Fruit fly (Drosophila melanogaster) ovary, adult (tissue): Measurements from ENCODE around the gene CG34290.

Experiments
- CG17801 ChIP-seq: fragments of 200-800 bp; optimal IDR thresholded peaks from 2 replicates; lab custom pipeline; 2019; ENCODE audit warnings: missing biosample characterization, mild to moderate bottlenecking, missing genetic modification characterization, moderate library complexity; ENCODE audit not compliant: partially characterized antibody

CG34290 gene

dm6 chr3R:24294784-24295555 lies 5.4 kb upstream of the CG34290 start, which contains the start of gene crb:
crb (plus strand) TSS chr3R:24295078.
- TF ChIP-seq CG17801 (GFP tag; lab: Kevin White, UChicago) = peak; percentile 76

- no peak for TF ChIP-seq CG17801 (GFP tag; lab: Kevin White, UChicago)
These were observed 4.7 kb upstream of the CG34290 start, which contains the start of gene CG5715 for dm6 chr3R:24294299-24294698. CG5715 (minus strand) TSS chr3R:24294399.

- TF ChIP-seq CG17801 (GFP tag; lab: Kevin White, UChicago) = no peak
These were observed 3.6 kb upstream of the CG34290 start for dm6 chr3R:24293171-24293570.

- no peak for TF ChIP-seq CG17801 (GFP tag; lab: Kevin White, UChicago)
These were observed 2.5 kb downstream of the CG34290 start for dm6 chr3R:24287157-24287556.

- no peak for TF ChIP-seq CG17801 (GFP tag; lab: Kevin White, UChicago)
These were observed 4.2 kb downstream of the CG34290 start for dm6 chr3R:24285423-24285822.

- TF ChIP-seq CG17801 (GFP tag; lab: Kevin White, UChicago) = no peak
These were observed 5.5 kb downstream of the CG34290 start for dm6 chr3R:24284164-24284563.

dm6 chr3R:24283582-24284085 lies 6.0 kb downstream of the CG34290 start, which contains the start of gene CG6356:
CG6356 (plus strand) TSS chr3R:24283955.
- TF ChIP-seq CG17801 (GFP tag; lab: Kevin White, UChicago) = no peak

- no peak for TF ChIP-seq CG17801 (GFP tag; lab: Kevin White, UChicago)
These were observed 6.9 kb downstream of the CG34290 start for dm6 chr3R:24282567-24283324.

dm6 chr3R:24279291-24279690 lies 10.3 kb downstream of the CG34290 start, which contains the start of gene shps:
shps (plus strand) TSS chr3R:24279572.
- TF ChIP-seq CG17801 (GFP tag; lab: Kevin White, UChicago) = no peak

- TF ChIP-seq CG17801 (GFP tag; lab: Kevin White, UChicago) = peak; percentile 45
These were observed 10.9 kb downstream of the CG34290 start for dm6 chr3R:24278738-24279137.

dm6 chr3R:24276104-24277008 lies 13.3 kb downstream of the CG34290 start, which contains the start of gene Orct:
Orct (plus strand) TSS chr3R:24276260.
- no peak for TF ChIP-seq CG17801 (GFP tag; lab: Kevin White, UChicago)

dm6 chr3R:24275463-24275862 lies 14.2 kb downstream of the CG34290 start:
- no peak for TF ChIP-seq CG17801 (GFP tag; lab: Kevin White, UChicago)

dm6 chr3R:24274212-24274611 lies 15.4 kb downstream of the CG34290 start:
- no peak for TF ChIP-seq CG17801 (GFP tag; lab: Kevin White, UChicago)

- TF ChIP-seq CG17801 (GFP tag; lab: Kevin White, UChicago) = peak; percentile 37
These were observed 16.8 kb downstream of the CG34290 start, which contains the start of gene Orct2 for dm6 chr3R:24272775-24273290. Orct2 (plus strand) TSS chr3R:24273029.
